Fruit fly (Drosophila melanogaster) ovary, adult (tissue): ENCODE measurements around the gene nvd.

Experiments used
- CG17801 ChIP-seq: fragments of 200-800 bp; optimal IDR thresholded peaks from 2 replicates; lab custom pipeline; 2019; ENCODE audit warnings: missing biosample characterization, mild to moderate bottlenecking, missing genetic modification characterization, moderate library complexity; ENCODE audit not compliant: partially characterized antibody

The nvd gene

DNA sequence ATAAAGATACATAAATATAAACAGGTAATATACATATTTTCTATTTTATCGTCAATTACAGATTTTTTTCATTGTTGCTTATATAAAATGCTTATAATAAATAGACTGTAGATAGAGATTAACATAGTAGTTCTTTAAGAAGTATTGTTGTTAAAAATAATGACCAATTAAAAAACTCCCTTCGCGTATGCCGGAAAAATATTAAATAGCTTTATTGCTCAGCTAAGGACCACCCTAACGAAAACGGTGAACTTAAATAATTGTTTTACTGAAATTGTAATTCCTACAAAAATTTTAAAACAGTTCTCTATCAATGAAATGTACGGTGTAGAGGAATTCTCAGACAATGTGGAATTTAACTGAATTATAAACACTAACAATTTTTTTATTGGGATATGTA is at the start of gene nvd:
TSS of gene nvd (plus strand) at position 301 of the 400 bp plus-strand sequence.
- TF ChIP-seq CG17801 (GFP tag; lab: Kevin White, UChicago) = no peak
